Fruit fly (Drosophila melanogaster): ENCODE results near the gene GMF.

Gene GMF

DNA sequence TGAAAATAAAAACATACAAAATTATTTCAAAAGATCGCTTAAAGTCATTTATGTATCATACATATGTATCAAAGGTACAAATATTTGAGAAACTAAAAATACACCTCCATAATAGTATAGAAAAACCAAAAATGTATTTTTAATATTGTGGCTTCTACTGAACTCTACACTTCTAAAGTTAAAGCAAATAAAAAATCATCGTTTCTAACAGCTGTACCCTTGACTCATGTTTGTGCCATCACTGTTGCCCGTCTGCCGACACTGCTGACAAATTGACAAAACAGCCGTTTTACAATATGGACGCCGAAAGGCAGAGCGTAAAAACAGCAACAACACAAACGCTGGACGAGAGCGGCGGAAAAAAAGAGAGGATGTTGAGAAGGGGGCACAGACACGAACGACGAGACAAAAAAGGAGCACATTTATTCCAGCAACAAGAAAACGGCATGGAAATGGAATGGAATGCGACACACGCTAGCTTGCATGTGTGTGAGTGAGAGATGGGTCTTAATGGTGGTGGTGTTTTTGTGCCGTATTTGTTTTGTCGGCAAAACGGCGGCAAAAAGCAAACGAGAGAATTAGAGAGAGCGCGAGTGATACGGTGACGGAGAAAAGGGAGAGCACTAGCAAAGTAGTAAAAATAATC lies 16.3 kb downstream of the GMF start (continued):
- no peak for TF ChIP-seq insv (GFP tag; optimal IDR thresholded peaks at IDR 0.05)
- TF ChIP-seq Aef1 (GFP tag; IDR thresholded peaks at IDR 0.05), result no peak
- TF ChIP-seq Dad (GFP tag; optimal IDR thresholded peaks at IDR 0.05), result peak; percentile 84
- peak; percentile 76 for TF ChIP-seq CG15696 (tag; optimal IDR thresholded peaks at IDR 0.05)
- peak; percentile 90 for TF ChIP-seq CG12391 (tag; optimal IDR thresholded peaks at IDR 0.05)
- TF ChIP-seq ab (GFP tag; optimal IDR thresholded peaks at IDR 0.05), result no peak
- TF ChIP-seq Rx (GFP tag; IDR thresholded peaks at IDR 0.05), result no peak
- no peak for TF ChIP-seq aop (GFP tag; IDR thresholded peaks at IDR 0.05)
- TF ChIP-seq ind (GFP tag; optimal IDR thresholded peaks at IDR 0.05), result peak; percentile 84
- TF ChIP-seq lilli (GFP tag; optimal IDR thresholded peaks at IDR 0.05), result peak; percentile 86
- TF ChIP-seq CG17568 (GFP tag; optimal IDR thresholded peaks at IDR 0.05), result peak; percentile 49
- peak; percentile 58 for TF ChIP-seq CG2116 (GFP tag; optimal IDR thresholded peaks at IDR 0.05)
- TF ChIP-seq zen2 (GFP tag; IDR thresholded peaks at IDR 0.05; ENCODE audit: partially characterized antibody), result no peak
- peak; percentile 77 to 90 for TF ChIP-seq Hr51 (GFP tag; optimal IDR thresholded peaks at IDR 0.05)
- TF ChIP-seq CG1233 (GFP tag; optimal IDR thresholded peaks at IDR 0.05), result peak; percentile 78
- TF ChIP-seq CG5180 (GFP tag; optimal IDR thresholded peaks at IDR 0.05), result peak; percentile 62
- TF ChIP-seq CG11085 (GFP tag; IDR thresholded peaks at IDR 0.05), result no peak
- peak; percentile 65 for TF ChIP-seq schlank (tag; optimal IDR thresholded peaks at IDR 0.05)
- TF ChIP-seq da (GFP tag; optimal IDR thresholded peaks at IDR 0.05), result peak; percentile 26
- no peak for TF ChIP-seq CG31441 (GFP tag; IDR thresholded peaks at IDR 0.05)
- peak; percentile 75 for TF ChIP-seq salm (tag; optimal IDR thresholded peaks at IDR 0.05)
- TF ChIP-seq onecut (GFP tag; IDR thresholded peaks at IDR 0.05), result peak; percentile 96
- TF ChIP-seq Fer3 (tag; optimal IDR thresholded peaks at IDR 0.05), result peak; percentile 87
- TF ChIP-seq dpn (GFP tag; optimal IDR thresholded peaks at IDR 0.05), result peak; percentile 79 to 88
- peak; percentile 77 for TF ChIP-seq Spps (tag; optimal IDR thresholded peaks at IDR 0.05)
- TF ChIP-seq chm (GFP tag; IDR thresholded peaks at IDR 0.05), result no peak
- peak; percentile 15 for TF ChIP-seq CG12236 (GFP tag; optimal IDR thresholded peaks at IDR 0.05)
- TF ChIP-seq shn (GFP tag; optimal IDR thresholded peaks at IDR 0.05), result peak; percentile 88
- TF ChIP-seq CG11398 (GFP tag; optimal IDR thresholded peaks at IDR 0.05), result peak; percentile 64
- no peak for TF ChIP-seq hb (GFP tag; IDR thresholded peaks at IDR 0.05; ENCODE audit: partially characterized antibody)
- peak; percentile 92 for TF ChIP-seq Ets65A (GFP tag)
- TF ChIP-seq HLH54F (GFP tag; optimal IDR thresholded peaks at IDR 0.05), result peak; percentile 86
- no peak for TF ChIP-seq Dfd (GFP tag; optimal IDR thresholded peaks at IDR 0.05)
- TF ChIP-seq CG30431 (GFP tag; optimal IDR thresholded peaks at IDR 0.05), result peak; percentile 55
- TF ChIP-seq Ptx1 (GFP tag; IDR thresholded peaks at IDR 0.05), result no peak
- peak; percentile 25 for TF ChIP-seq Lhr (GFP tag; optimal IDR thresholded peaks at IDR 0.05)
- peak; percentile 73 for TF ChIP-seq CG12769 (tag; optimal IDR thresholded peaks at IDR 0.05)
- no peak for TF ChIP-seq ara (GFP tag; IDR thresholded peaks at IDR 0.05)
- TF ChIP-seq CG31388 (GFP tag; optimal IDR thresholded peaks at IDR 0.05), result no peak
- TF ChIP-seq sc (optimal IDR thresholded peaks at IDR 0.05), result no peak
- peak; percentile 68 for TF ChIP-seq sc (GFP tag; optimal IDR thresholded peaks at IDR 0.05)
- no peak for TF ChIP-seq CG14014 (GFP tag; IDR thresholded peaks at IDR 0.05)
- TF ChIP-seq CG15269 (tag; optimal IDR thresholded peaks at IDR 0.05), result peak; percentile 83
- no peak for TF ChIP-seq ase (GFP tag; IDR thresholded peaks at IDR 0.05)
- TF ChIP-seq CG18011 (GFP tag; optimal IDR thresholded peaks at IDR 0.05), result peak; percentile 73
- peak; percentile 78 for TF ChIP-seq sqz (GFP tag; optimal IDR thresholded peaks at IDR 0.05)
- TF ChIP-seq sisA (GFP tag; IDR thresholded peaks at IDR 0.05), result no peak
- TF ChIP-seq CG12299 (tag; optimal IDR thresholded peaks at IDR 0.05), result peak; percentile 68
- TF ChIP-seq peb (GFP tag; IDR thresholded peaks at IDR 0.05), result no peak
- peak; percentile 67 for TF ChIP-seq nom (GFP tag; optimal IDR thresholded peaks at IDR 0.05)
- no peak for TF ChIP-seq Kr (GFP tag; optimal IDR thresholded peaks at IDR 0.05)

Measured in whole organism, embryonic.